Worm (Caenorhabditis elegans) whole organism, L4 larva: ENCODE data around the gene dlc-1.

Experiments used
- nhr-111 ChIP-seq: fragments of 200-800 bp; sonication (Bioruptor generic); optimal IDR thresholded peaks from 2 replicates; lab custom pipeline; 2018; ENCODE audit warnings: mild to moderate bottlenecking, missing genetic modification characterization, missing compliant biosample characterization
- nhr-77 ChIP-seq: fragments of 150-350 bp; optimal IDR thresholded peaks from 2 replicates; lab custom pipeline; 2014; ENCODE audit warnings: missing biosample characterization, missing genetic modification characterization
- pha-4 ChIP-seq, 2 experiments: fragments of 150-350 bp in 1 of 2; fragments of 200-800 bp in 1 of 2; sonication (Bioruptor generic) in 1 of 2; IDR thresholded peaks in 1 of 2; optimal IDR thresholded peaks in 1 of 2; 2 replicates each; pipeline versions ENCODE4 v1.3.6 to Lab custom; 2014 to 2022; ENCODE audit warnings: missing genetic modification characterization in 2 of 2, missing genetic modification reagents in 2 of 2, missing biosample characterization in 1 of 2, missing compliant biosample characterization in 1 of 2
- snpc-4 ChIP-seq: fragments of 150-350 bp; optimal IDR thresholded peaks from 2 replicates; lab custom pipeline; 2014; ENCODE audit warnings: missing biosample characterization, missing genetic modification characterization
- tra-1 ChIP-seq: fragments of 200-800 bp; sonication (Bioruptor generic); IDR thresholded peaks from 2 replicates; pipeline ENCODE4 v1.3.6; 2022; ENCODE audit warnings: missing genetic modification reagents, missing genetic modification characterization, missing compliant biosample characterization
- zip-11 ChIP-seq: fragments of 200-800 bp; sonication (Bioruptor generic); IDR thresholded peaks from 2 replicates; pipeline ENCODE4 v1.3.6; 2022; ENCODE audit warnings: missing genetic modification characterization, missing compliant biosample characterization

ce11 chrIII:6415306-6415973 is 48.1 kb downstream of the dlc-1 start, which contains the start of gene nas-4:
- no peak for TF ChIP-seq zip-11
- no peak for TF ChIP-seq tra-1 (GFP tag; lab: Robert Waterston, UW)
- TF ChIP-seq nhr-111 (GFP tag; lab: Kevin White, UChicago), result no peak
- no peak for TF ChIP-seq nhr-77 (tag; lab: Kevin White, UChicago)
- no peak for TF ChIP-seq pha-4 (GFP tag; IDR thresholded peaks at IDR 0.05; lab: Robert Waterston, UW)
- no peak for TF ChIP-seq pha-4 (tag; optimal IDR thresholded peaks at IDR 0.05; lab: Kevin White, UChicago)
- TF ChIP-seq snpc-4, result no peak
